Worm (Caenorhabditis elegans): Measurements from ENCODE around the gene C08E8.1.
"Not testable (repeated sequence)": the region's sequence is repeated elsewhere in the genome, so short reads cannot be mapped to it uniquely, and the experiment has no call there.

C08E8.1 gene

ce11 chrV:18362402-18362801, at the start of gene C08E8.1:
Gene C08E8.1 (minus strand): TSS chrV:18362502.
- no peak for TF ChIP-seq elt-1 (tag; optimal IDR thresholded peaks at IDR 0.05; ENCODE audit: borderline replicate concordance, insufficient read depth)
- no peak for TF ChIP-seq nhr-12 (tag; optimal IDR thresholded peaks at IDR 0.05)
- no peak for TF ChIP-seq flh-1 (GFP tag; optimal IDR thresholded peaks at IDR 0.05)
- TF ChIP-seq ceh-39 (tag; optimal IDR thresholded peaks at IDR 0.05) = no peak
- TF ChIP-seq lin-32 (GFP tag; optimal IDR thresholded peaks at IDR 0.05) = no peak
- TF ChIP-seq mab-5 (tag; optimal IDR thresholded peaks at IDR 0.05) = no peak
- TF ChIP-seq blmp-1 (tag; optimal IDR thresholded peaks at IDR 0.05) = no peak
- TF ChIP-seq unc-39 (tag; optimal IDR thresholded peaks at IDR 0.05) = no peak
- TF ChIP-seq pha-4 (tag; optimal IDR thresholded peaks at IDR 0.05) = no peak
- no peak for TF ChIP-seq unc-120 (tag; optimal IDR thresholded peaks at IDR 0.05; ENCODE audit: poor library complexity, severe bottlenecking)
- no peak for TF ChIP-seq zip-8 (tag; optimal IDR thresholded peaks at IDR 0.05)
- TF ChIP-seq nhr-28 (tag; optimal IDR thresholded peaks at IDR 0.05) = no peak
- TF ChIP-seq lsy-2 (tag; optimal IDR thresholded peaks at IDR 0.05) = no peak
- no peak for TF ChIP-seq sptf-1 (tag; optimal IDR thresholded peaks at IDR 0.05)
- TF ChIP-seq nhr-2 (tag; optimal IDR thresholded peaks at IDR 0.05) = no peak
- no peak for TF ChIP-seq snpc-4 (tag; optimal IDR thresholded peaks at IDR 0.05)
- TF ChIP-seq nhr-237 (tag; optimal IDR thresholded peaks at IDR 0.05) = no peak

ce11 chrV:18410142-18410541, 47.8 kb upstream of the C08E8.1 start, which contains the start of gene srh-207:
Gene srh-207 (minus strand): TSS chrV:18410242.
- TF ChIP-seq zip-8 (tag; optimal IDR thresholded peaks at IDR 0.05) (no peak), ztf-11 (tag; optimal IDR thresholded peaks at IDR 0.05) (no peak), pha-4 (tag; optimal IDR thresholded peaks at IDR 0.05) (no peak), snpc-4 (tag; optimal IDR thresholded peaks at IDR 0.05) (no peak), cnd-1 (tag; optimal IDR thresholded peaks at IDR 0.05) (no peak), blmp-1 (tag; optimal IDR thresholded peaks at IDR 0.05) (no peak)

- not testable (repeated sequence) for TF ChIP-seq lin-32 (GFP tag; optimal IDR thresholded peaks at IDR 0.05); nhr-237 (tag; optimal IDR thresholded peaks at IDR 0.05); drap-1 (GFP tag; optimal IDR thresholded peaks at IDR 0.05)
Observed at ce11 chrV:18404767-18405166, 42.5 kb upstream of the C08E8.1 start, which contains the start of gene srh-209. Gene srh-209 (minus strand): TSS chrV:18404867.

- TF ChIP-seq elt-3 (tag; optimal IDR thresholded peaks at IDR 0.05) = no peak
- TF ChIP-seq nhr-12 (tag; optimal IDR thresholded peaks at IDR 0.05) = no peak
- no peak for TF ChIP-seq pha-4 (tag; optimal IDR thresholded peaks at IDR 0.05)
- TF ChIP-seq mls-2 (tag; optimal IDR thresholded peaks at IDR 0.05) = no peak
- TF ChIP-seq sem-2 (GFP tag; optimal IDR thresholded peaks at IDR 0.05) = no peak
- no peak for TF ChIP-seq hlh-1 (tag; optimal IDR thresholded peaks at IDR 0.05)
- no peak for TF ChIP-seq blmp-1 (tag; optimal IDR thresholded peaks at IDR 0.05)
- no peak for TF ChIP-seq flh-1 (GFP tag; optimal IDR thresholded peaks at IDR 0.05)
- no peak for TF ChIP-seq lin-13 (tag; optimal IDR thresholded peaks at IDR 0.05)
- TF ChIP-seq unc-62 (GFP tag; optimal IDR thresholded peaks at IDR 0.05) = no peak
- TF ChIP-seq unc-120 (tag; optimal IDR thresholded peaks at IDR 0.05; ENCODE audit: poor library complexity, severe bottlenecking) = no peak
- TF ChIP-seq lin-32 (GFP tag; optimal IDR thresholded peaks at IDR 0.05) = no peak
- TF ChIP-seq mab-5 (tag; optimal IDR thresholded peaks at IDR 0.05) = no peak
- no peak for TF ChIP-seq snpc-4 (tag; optimal IDR thresholded peaks at IDR 0.05)
- TF ChIP-seq nhr-28 (tag; optimal IDR thresholded peaks at IDR 0.05) = no peak
- no peak for TF ChIP-seq zip-8 (tag; optimal IDR thresholded peaks at IDR 0.05)
- TF ChIP-seq ces-1 (GFP tag; optimal IDR thresholded peaks at IDR 0.05) = no peak
- TF ChIP-seq tbx-8 (GFP tag; optimal IDR thresholded peaks at IDR 0.05) = no peak
- TF ChIP-seq ceh-83 (GFP tag; optimal IDR thresholded peaks at IDR 0.05) = no peak
Observed at ce11 chrV:18402743-18403142, 40.4 kb upstream of the C08E8.1 start.

- TF ChIP-seq sptf-1 (tag; optimal IDR thresholded peaks at IDR 0.05) (no peak), cnd-1 (tag; optimal IDR thresholded peaks at IDR 0.05) (no peak), elt-3 (tag; optimal IDR thresholded peaks at IDR 0.05) (no peak), bed-3 (GFP tag; optimal IDR thresholded peaks at IDR 0.05) (no peak), elt-1 (tag; optimal IDR thresholded peaks at IDR 0.05; ENCODE audit: borderline replicate concordance, insufficient read depth) (no peak), ztf-11 (tag; optimal IDR thresholded peaks at IDR 0.05) (no peak), hlh-1 (tag; optimal IDR thresholded peaks at IDR 0.05) (no peak), zip-8 (tag; optimal IDR thresholded peaks at IDR 0.05) (no peak), ceh-39 (tag; optimal IDR thresholded peaks at IDR 0.05) (no peak), nhr-76 (tag; optimal IDR thresholded peaks at IDR 0.05) (no peak), ceh-83 (GFP tag; optimal IDR thresholded peaks at IDR 0.05) (no peak), lin-13 (tag; optimal IDR thresholded peaks at IDR 0.05) (no peak), ceh-43 (GFP tag; optimal IDR thresholded peaks at IDR 0.05) (no peak), lsy-2 (tag; optimal IDR thresholded peaks at IDR 0.05) (no peak), nhr-237 (tag; optimal IDR thresholded peaks at IDR 0.05) (no peak), unc-120 (tag; optimal IDR thresholded peaks at IDR 0.05; ENCODE audit: poor library complexity, severe bottlenecking) (no peak), mab-5 (tag; optimal IDR thresholded peaks at IDR 0.05) (no peak)
Observed at ce11 chrV:18397814-18398213, 35.5 kb upstream of the C08E8.1 start, which contains the start of gene Y51A2B.16. Gene Y51A2B.16 (minus strand): TSS chrV:18397914.
